Worm (Caenorhabditis elegans): ENCODE data around the gene alkb-8.

alkb-8 gene

DNA sequence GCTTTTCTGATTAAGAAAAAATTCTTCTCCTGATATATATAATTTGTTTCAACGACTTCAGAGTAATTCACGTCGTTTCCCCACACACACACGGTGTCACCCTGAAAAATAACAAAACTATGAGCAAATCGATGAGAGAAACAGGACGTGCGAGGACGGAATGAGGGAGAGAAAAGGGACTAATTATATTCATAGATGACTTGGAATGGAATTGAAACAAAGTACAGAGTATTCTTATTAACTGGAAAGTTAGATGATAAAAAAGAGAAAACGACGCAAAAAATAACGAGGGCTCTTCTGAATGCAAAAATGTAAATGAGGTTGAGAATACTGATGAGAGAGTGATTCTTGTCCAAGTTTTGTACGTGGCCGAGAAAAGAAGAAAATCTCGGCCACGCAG, 38.8 kb upstream of the alkb-8 start, which contains the start of gene C46F11.6:
Gene C46F11.6, minus strand, starts transcription at position 101 of the 400 bp plus-strand sequence.
- TF ChIP-seq unc-130 (GFP tag; optimal IDR thresholded peaks at IDR 0.05) (no peak), F49E8.2 (tag; optimal IDR thresholded peaks at IDR 0.05; ENCODE audit: insufficient read depth) (no peak), snpc-1.1 (tag; optimal IDR thresholded peaks at IDR 0.05; ENCODE audit: insufficient read depth) (no peak), B0261.1 (tag; optimal IDR thresholded peaks at IDR 0.05) (no peak)

- TF ChIP-seq lin-54 (GFP tag; optimal IDR thresholded peaks at IDR 0.05) (no peak), hmg-1.2 (GFP tag; IDR thresholded peaks at IDR 0.05) (0 out of 2 replicates have a peak, but pooled peaks have one; percentile 5)
These were observed 38.1 kb upstream of the alkb-8 start for ce11 chrIII:3670984-3671383.

DNA sequence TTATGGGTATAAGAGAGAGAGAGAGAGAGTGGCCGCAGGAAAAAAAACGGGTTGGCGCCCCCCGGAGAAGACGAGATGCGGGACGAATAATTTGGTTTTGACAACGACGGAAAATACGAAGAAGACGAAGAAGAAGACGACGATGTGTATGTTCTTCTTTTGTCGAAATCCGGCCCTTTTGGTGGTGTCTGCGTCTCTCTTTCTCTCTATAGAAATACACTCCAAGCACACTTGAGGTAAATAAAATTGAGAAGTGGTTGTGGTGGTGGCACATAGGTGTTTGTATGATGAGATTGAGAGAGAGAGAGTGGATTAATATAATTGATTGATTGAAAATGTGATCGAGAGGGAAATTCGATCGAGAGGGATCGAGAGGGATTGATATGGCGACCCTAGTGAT, 36.3 kb upstream of the alkb-8 start:
- peak; percentile 22 for TF ChIP-seq K12H6.12 (tag; optimal IDR thresholded peaks at IDR 0.05)
- peak; percentile 89 for TF ChIP-seq ceh-27 (GFP tag; optimal IDR thresholded peaks at IDR 0.05)
- TF ChIP-seq lin-40 (tag; optimal IDR thresholded peaks at IDR 0.05) = peak; percentile 11
- TF ChIP-seq lin-35 (GFP tag; optimal IDR thresholded peaks at IDR 0.05) = peak in 1 of 3 experiments; percentile 2
- no peak for TF ChIP-seq cebp-1 (GFP tag; IDR thresholded peaks at IDR 0.05)
- TF ChIP-seq cebp-1 (tag; optimal IDR thresholded peaks at IDR 0.05) = peak; percentile 21
- TF ChIP-seq unc-62 (GFP tag; optimal IDR thresholded peaks at IDR 0.05) = no peak
- TF ChIP-seq unc-130 (GFP tag; optimal IDR thresholded peaks at IDR 0.05) = no peak

ce11 chrIII:3674149-3674548, 35.0 kb upstream of the alkb-8 start:
- TF ChIP-seq let-607 (tag; optimal IDR thresholded peaks at IDR 0.05) (no peak), F22D6.2 (tag; optimal IDR thresholded peaks at IDR 0.05) (no peak), aptf-3 (GFP tag; IDR thresholded peaks at IDR 0.05) (no peak), Y56A3A.18 (GFP tag; IDR thresholded peaks at IDR 0.05) (no peak), tlf-1 (GFP tag; optimal IDR thresholded peaks at IDR 0.05) (no peak), Y67H2A.10 (GFP tag; conservative IDR thresholded peaks at IDR 0.05) (no peak), lir-1 (GFP tag; conservative IDR thresholded peaks at IDR 0.05) (no peak), ztf-18 (tag; optimal IDR thresholded peaks at IDR 0.05) (no peak), xnd-1 (tag; optimal IDR thresholded peaks at IDR 0.05) (no peak), K12H6.12 (tag; optimal IDR thresholded peaks at IDR 0.05) (no peak), ztf-26 (tag; optimal IDR thresholded peaks at IDR 0.05) (no peak), ztf-22 (GFP tag; optimal IDR thresholded peaks at IDR 0.05) (no peak), egl-44 (GFP tag; IDR thresholded peaks at IDR 0.05) (no peak), unc-130 (GFP tag; optimal IDR thresholded peaks at IDR 0.05) (no peak)

ce11 chrIII:3675480-3675879, 33.6 kb upstream of the alkb-8 start:
- TF ChIP-seq ceh-40 (GFP tag; IDR thresholded peaks at IDR 0.05) (no peak), ceh-91 (GFP tag; IDR thresholded peaks at IDR 0.05) (no peak), F37B4.10 (GFP tag; IDR thresholded peaks at IDR 0.05) (no peak), ceh-27 (GFP tag; optimal IDR thresholded peaks at IDR 0.05) (no peak), F33H1.4 (GFP tag; IDR thresholded peaks at IDR 0.05) (no peak), nhr-27 (tag; optimal IDR thresholded peaks at IDR 0.05) (no peak), repo-1 (tag; optimal IDR thresholded peaks at IDR 0.05) (no peak), egrh-3 (GFP tag; IDR thresholded peaks at IDR 0.05) (no peak), nfya-1 (tag; optimal IDR thresholded peaks at IDR 0.05; ENCODE audit: borderline replicate concordance, insufficient read depth) (no peak), zfh-2 (GFP tag; conservative IDR thresholded peaks at IDR 0.05) (no peak), nhr-120 (GFP tag; IDR thresholded peaks at IDR 0.05) (no peak), athp-1 (tag; optimal IDR thresholded peaks at IDR 0.05) (no peak)

Measured in whole organism, young adult.